Worm (Caenorhabditis elegans) whole organism, L1 larva: ENCODE measurements around the gene lst-2.

Source experiments
- blmp-1 ChIP-seq: fragments of 150-350 bp; optimal IDR thresholded peaks from 2 replicates; lab custom pipeline; 2014; ENCODE audit warnings: missing biosample characterization, missing genetic modification characterization
- ceh-82 ChIP-seq, 3 experiments: fragments of 150-350 bp in 1 of 3; sonication (generic microtip) in 2 of 3; optimal IDR thresholded peaks; 2 replicates each; lab custom pipeline; 2014 to 2017; ENCODE audit warnings: missing biosample characterization in 3 of 3, missing genetic modification characterization in 3 of 3
- hlh-4 ChIP-seq: sonication (generic microtip); optimal IDR thresholded peaks from 2 replicates; lab custom pipeline; 2016; ENCODE audit warnings: mild to moderate bottlenecking, missing genetic modification characterization, missing compliant biosample characterization
- isw-1 ChIP-seq: fragments of 200-800 bp; sonication (Bioruptor generic); IDR thresholded peaks from 2 replicates; pipeline ENCODE4 v1.3.6; 2022; ENCODE audit warnings: missing genetic modification characterization, missing compliant biosample characterization
- lin-15B ChIP-seq: fragments of 150-350 bp; sonication (generic microtip); optimal IDR thresholded peaks from 3 replicates; lab custom pipeline; 2014; ENCODE audit warnings: missing biosample characterization, missing genetic modification characterization
- mdl-1 ChIP-seq, 2 experiments: fragments of 150-350 bp; optimal IDR thresholded peaks; 2 replicates each; lab custom pipeline; 2014 to 2017; ENCODE audit warnings: missing biosample characterization in 2 of 2, missing genetic modification characterization in 2 of 2, inconsistent platforms in 1 of 2
- nhr-11 ChIP-seq: fragments of 150-350 bp; optimal IDR thresholded peaks from 2 replicates; lab custom pipeline; 2014; ENCODE audit warnings: missing biosample characterization, missing genetic modification characterization
- nhr-71 ChIP-seq: sonication (generic microtip); optimal IDR thresholded peaks from 2 replicates; lab custom pipeline; 2016; ENCODE audit warnings: mild to moderate bottlenecking, missing genetic modification characterization, moderate library complexity, missing compliant biosample characterization
- vab-15 ChIP-seq: sonication (generic microtip); optimal IDR thresholded peaks from 2 replicates; lab custom pipeline; 2017; ENCODE audit warnings: missing genotype, mild to moderate bottlenecking, missing genetic modification characterization, missing compliant biosample characterization
- ztf-11 ChIP-seq, 2 experiments: sonication (generic microtip); optimal IDR thresholded peaks; 2 replicates each; lab custom pipeline; 2016 to 2017; ENCODE audit warnings: missing genetic modification characterization in 2 of 2, missing biosample characterization in 1 of 2, missing compliant biosample characterization in 1 of 2

ce11 chrX:4359030-4359429, 24.1 kb downstream of the lst-2 start:
- TF ChIP-seq blmp-1 (no peak), hlh-4 (no peak), lin-15B (tag; lab: Kevin White, UChicago) (no peak), mdl-1 (tag; optimal IDR thresholded peaks at IDR 0.05; lab: Kevin White, UChicago) (no peak), vab-15 (tag; lab: Kevin White, UChicago) (no peak), nhr-71 (tag; lab: Kevin White, UChicago) (no peak), ztf-11 (tag; optimal IDR thresholded peaks at IDR 0.05; lab: Kevin White, UChicago) (no peak), isw-1 (GFP tag; lab: Robert Waterston, UW) (no peak), nhr-11 (tag; lab: Kevin White, UChicago) (no peak), ceh-82 (tag; optimal IDR thresholded peaks at IDR 0.05; lab: Kevin White, UChicago) (no peak)
